Fruit fly (Drosophila melanogaster): ENCODE results near the gene Reepl1.

DNA sequence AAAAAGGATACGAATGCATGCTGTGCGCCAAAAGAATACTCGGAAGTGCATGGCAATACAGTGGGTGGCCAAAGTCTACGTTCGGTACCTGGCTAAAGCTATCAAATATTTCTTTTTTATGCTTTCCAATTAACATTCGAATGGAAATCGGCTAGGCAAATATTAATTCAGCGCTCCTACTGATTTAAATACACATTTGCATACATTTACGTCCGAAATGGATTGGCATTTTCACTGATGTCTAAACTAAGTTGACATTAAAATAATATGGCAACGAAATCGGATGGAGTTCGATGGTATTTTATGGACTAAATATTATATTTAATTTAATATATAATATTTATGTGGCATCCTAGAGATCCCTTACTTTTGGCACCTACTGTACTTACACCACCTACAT lies 30.0 kb upstream of the Reepl1 start:
- peak; percentile 12 for TF ChIP-seq HLH106 (tag; optimal IDR thresholded peaks at IDR 0.05)
- no peak for TF ChIP-seq Myc (optimal IDR thresholded peaks at IDR 0.05)
- TF ChIP-seq pan (optimal IDR thresholded peaks at IDR 0.05): no peak
- TF ChIP-seq CG9705 (GFP tag; optimal IDR thresholded peaks at IDR 0.05): no peak
- no peak for TF ChIP-seq CG32264 (GFP tag; optimal IDR thresholded peaks at IDR 0.05)
- no peak for TF ChIP-seq Sp1 (GFP tag; optimal IDR thresholded peaks at IDR 0.05)
- TF ChIP-seq sv (GFP tag; optimal IDR thresholded peaks at IDR 0.05): no peak
- no peak for TF ChIP-seq Dfd (GFP tag; optimal IDR thresholded peaks at IDR 0.05)

All from whole organism, wandering third instar larva.